Worm (Caenorhabditis elegans) whole organism, L2 larva: Measurements from ENCODE around the gene T05C12.1.

Experiments used
- C34F6.9 ChIP-seq: fragments of 150-350 bp; optimal IDR thresholded peaks from 2 replicates; lab custom pipeline; 2014; ENCODE audit warnings: missing biosample characterization, missing genetic modification characterization
- F13H6.1 ChIP-seq: sonication (generic microtip); optimal IDR thresholded peaks from 2 replicates; lab custom pipeline; 2016; ENCODE audit warnings: missing genetic modification characterization, missing compliant biosample characterization
- R02D3.7 ChIP-seq: fragments of 150-350 bp; optimal IDR thresholded peaks from 2 replicates; lab custom pipeline; 2014; ENCODE audit warnings: missing biosample characterization, missing genetic modification characterization
- Y55F3AM.14 ChIP-seq: fragments of 200-800 bp; sonication (Bioruptor generic); optimal IDR thresholded peaks from 2 replicates; lab custom pipeline; 2018; ENCODE audit warnings: mild to moderate bottlenecking, missing genetic modification characterization, missing compliant biosample characterization
- ZK546.5 ChIP-seq: sonication (generic microtip); optimal IDR thresholded peaks from 2 replicates; lab custom pipeline; 2017; ENCODE audit warnings: missing biosample characterization, missing genetic modification characterization
- alr-1 ChIP-seq: fragments of 150-350 bp; optimal IDR thresholded peaks from 2 replicates; lab custom pipeline; 2014; ENCODE audit warnings: missing biosample characterization, missing genetic modification characterization
- aly-2 ChIP-seq: fragments of 150-350 bp; optimal IDR thresholded peaks from 2 replicates; lab custom pipeline; 2014; ENCODE audit warnings: missing biosample characterization, missing genetic modification characterization
- ama-1 ChIP-seq: fragments of 150-350 bp; optimal IDR thresholded peaks from 2 replicates; lab custom pipeline; 2018; ENCODE audit warnings: inconsistent platforms
- blmp-1 ChIP-seq: sonication (generic microtip); optimal IDR thresholded peaks from 2 replicates; lab custom pipeline; 2017; ENCODE audit warnings: missing genetic modification characterization, mild to moderate bottlenecking, missing compliant biosample characterization, antibody characterized with exemption, moderate library complexity; ENCODE audit not compliant: insufficient read depth
- ceh-16 ChIP-seq: fragments of 150-350 bp; optimal IDR thresholded peaks from 2 replicates; lab custom pipeline; 2014; ENCODE audit warnings: missing biosample characterization, missing genetic modification characterization
- ceh-82 ChIP-seq: fragments of 150-350 bp; optimal IDR thresholded peaks from 2 replicates; lab custom pipeline; 2014; ENCODE audit warnings: missing biosample characterization, missing genetic modification characterization
- crh-2 ChIP-seq: sonication (generic microtip); optimal IDR thresholded peaks from 2 replicates; lab custom pipeline; 2017; ENCODE audit warnings: missing biosample characterization, missing genetic modification characterization
- dmd-4 ChIP-seq: sonication (generic microtip); optimal IDR thresholded peaks from 2 replicates; lab custom pipeline; 2017; ENCODE audit warnings: missing biosample characterization, missing genetic modification characterization
- egl-27 ChIP-seq: sonication (generic microtip); optimal IDR thresholded peaks from 3 replicates; lab custom pipeline; 2017; ENCODE audit warnings: missing biosample characterization, missing genetic modification reagents, missing genetic modification characterization
- elt-1 ChIP-seq: fragments of 150-350 bp; optimal IDR thresholded peaks from 2 replicates; lab custom pipeline; 2014; ENCODE audit warnings: missing biosample characterization, missing genetic modification characterization
- elt-3 ChIP-seq: sonication (generic microtip); optimal IDR thresholded peaks from 2 replicates; lab custom pipeline; 2017; ENCODE audit warnings: missing biosample characterization, missing genetic modification characterization
- fos-1 ChIP-seq: fragments of 150-350 bp; optimal IDR thresholded peaks from 2 replicates; lab custom pipeline; 2014; ENCODE audit warnings: missing biosample characterization, missing genetic modification characterization
- gmeb-1 ChIP-seq: fragments of 150-350 bp; optimal IDR thresholded peaks from 2 replicates; lab custom pipeline; 2014; ENCODE audit warnings: missing biosample characterization, missing genetic modification characterization
- lin-11 ChIP-seq: fragments of 150-350 bp; sonication (generic microtip); optimal IDR thresholded peaks from 2 replicates; lab custom pipeline; 2014; ENCODE audit warnings: missing biosample characterization, missing genetic modification characterization, inconsistent platforms, mixed read lengths
- lin-13 ChIP-seq: fragments of 150-350 bp; optimal IDR thresholded peaks from 2 replicates; lab custom pipeline; 2014; ENCODE audit warnings: missing biosample characterization, missing genetic modification reagents, missing genetic modification characterization
- lin-39 ChIP-seq: fragments of 150-350 bp; optimal IDR thresholded peaks from 2 replicates; lab custom pipeline; 2014; ENCODE audit warnings: missing biosample characterization, missing genetic modification reagents, missing genetic modification characterization
- lsy-2 ChIP-seq, 2 experiments: fragments of 150-350 bp in 1 of 2; sonication (generic microtip) in 1 of 2; optimal IDR thresholded peaks; 2 replicates each; lab custom pipeline; 2014 to 2017; ENCODE audit warnings: missing biosample characterization in 2 of 2, missing genetic modification characterization in 2 of 2
- mab-5 ChIP-seq: fragments of 150-350 bp; optimal IDR thresholded peaks from 2 replicates; lab custom pipeline; 2014; ENCODE audit warnings: missing biosample characterization, missing genetic modification characterization
- mbf-1 ChIP-seq: sonication (generic microtip); optimal IDR thresholded peaks from 2 replicates; lab custom pipeline; 2017; ENCODE audit warnings: missing biosample characterization, missing genetic modification characterization
- mdl-1 ChIP-seq, 2 experiments: fragments of 150-350 bp in 1 of 2; sonication (generic microtip) in 1 of 2; optimal IDR thresholded peaks; 2 replicates each; lab custom pipeline; 2017; ENCODE audit warnings: missing biosample characterization in 2 of 2, missing genetic modification characterization in 2 of 2
- nhr-10 ChIP-seq: sonication (generic microtip); optimal IDR thresholded peaks from 2 replicates; lab custom pipeline; 2017; ENCODE audit warnings: missing biosample characterization, missing genetic modification characterization
- nhr-11 ChIP-seq: fragments of 150-350 bp; optimal IDR thresholded peaks from 2 replicates; lab custom pipeline; 2014; ENCODE audit warnings: missing biosample characterization, missing genetic modification characterization
- nhr-12 ChIP-seq: fragments of 150-350 bp; optimal IDR thresholded peaks from 2 replicates; lab custom pipeline; 2014; ENCODE audit warnings: missing biosample characterization, missing genetic modification characterization
- nhr-129 ChIP-seq: fragments of 150-350 bp; optimal IDR thresholded peaks from 2 replicates; lab custom pipeline; 2014; ENCODE audit warnings: missing biosample characterization, missing genetic modification characterization
- nhr-21 ChIP-seq: fragments of 150-350 bp; optimal IDR thresholded peaks from 2 replicates; lab custom pipeline; 2014; ENCODE audit warnings: missing biosample characterization, missing genetic modification characterization
- nhr-23 ChIP-seq: fragments of 150-350 bp; optimal IDR thresholded peaks from 2 replicates; lab custom pipeline; 2014; ENCODE audit warnings: missing biosample characterization, missing genetic modification reagents, missing genetic modification characterization
- nhr-237 ChIP-seq: fragments of 150-350 bp; optimal IDR thresholded peaks from 2 replicates; lab custom pipeline; 2014; ENCODE audit warnings: missing biosample characterization, missing genetic modification characterization
- nhr-25 ChIP-seq: fragments of 150-350 bp; sonication (generic microtip); optimal IDR thresholded peaks from 3 replicates; lab custom pipeline; 2014; ENCODE audit warnings: missing biosample characterization, missing genetic modification characterization
- nhr-6 ChIP-seq: fragments of 150-350 bp; optimal IDR thresholded peaks from 2 replicates; lab custom pipeline; 2014; ENCODE audit warnings: missing biosample characterization, missing genetic modification characterization
- nhr-77 ChIP-seq: fragments of 150-350 bp; optimal IDR thresholded peaks from 2 replicates; lab custom pipeline; 2014; ENCODE audit warnings: missing biosample characterization, missing genetic modification characterization
- peb-1 ChIP-seq: fragments of 150-350 bp; optimal IDR thresholded peaks from 2 replicates; lab custom pipeline; 2014; ENCODE audit warnings: missing biosample characterization, missing genetic modification characterization
- sem-4 ChIP-seq: fragments of 150-350 bp; optimal IDR thresholded peaks from 2 replicates; lab custom pipeline; 2014; ENCODE audit warnings: missing biosample characterization, missing genetic modification reagents, missing genetic modification characterization
- skn-1 ChIP-seq: sonication (generic microtip); optimal IDR thresholded peaks from 2 replicates; lab custom pipeline; 2017; ENCODE audit warnings: missing biosample characterization, missing genetic modification characterization
- sma-3 ChIP-seq: sonication (generic microtip); optimal IDR thresholded peaks from 2 replicates; lab custom pipeline; 2016; ENCODE audit warnings: missing genetic modification reagents, missing genetic modification characterization, missing compliant biosample characterization
- sma-9 ChIP-seq, 2 experiments: fragments of 150-350 bp in 1 of 2; sonication (generic microtip) in 1 of 2; optimal IDR thresholded peaks; 2 replicates each; lab custom pipeline; 2014 to 2016; ENCODE audit warnings: missing genetic modification characterization in 2 of 2, mild to moderate bottlenecking in 1 of 2, missing biosample characterization in 1 of 2, missing compliant biosample characterization in 1 of 2, missing genetic modification reagents in 1 of 2, moderate library complexity in 1 of 2
- snpc-4 ChIP-seq: fragments of 150-350 bp; optimal IDR thresholded peaks from 2 replicates; lab custom pipeline; 2014; ENCODE audit warnings: missing biosample characterization, missing genetic modification characterization
- unc-39 ChIP-seq: fragments of 150-350 bp; optimal IDR thresholded peaks from 2 replicates; lab custom pipeline; 2014; ENCODE audit warnings: missing biosample characterization, missing genetic modification characterization
- unc-55 ChIP-seq: fragments of 150-350 bp; sonication (generic microtip); optimal IDR thresholded peaks from 3 replicates; lab custom pipeline; 2014; ENCODE audit warnings: missing biosample characterization, missing genetic modification reagents, missing genetic modification characterization
- unc-62 ChIP-seq: fragments of 150-350 bp; optimal IDR thresholded peaks from 2 replicates; lab custom pipeline; 2014; ENCODE audit warnings: missing biosample characterization, missing genetic modification reagents, missing genetic modification characterization
- zag-1 ChIP-seq: fragments of 150-350 bp; optimal IDR thresholded peaks from 2 replicates; lab custom pipeline; 2014; ENCODE audit warnings: missing biosample characterization, missing genetic modification characterization
- ztf-1 ChIP-seq: fragments of 200-800 bp; sonication (Bioruptor generic); conservative IDR thresholded peaks from 2 replicates; pipeline ENCODE4 v1.3.6; 2022; ENCODE audit warnings: missing genetic modification characterization, missing compliant biosample characterization
- ztf-11 ChIP-seq: sonication (generic microtip); optimal IDR thresholded peaks from 2 replicates; lab custom pipeline; 2017; ENCODE audit warnings: missing biosample characterization, missing genetic modification characterization
- ztf-4 ChIP-seq: fragments of 150-350 bp; optimal IDR thresholded peaks from 2 replicates; lab custom pipeline; 2014; ENCODE audit warnings: missing biosample characterization, missing genetic modification characterization

The T05C12.1 gene

DNA sequence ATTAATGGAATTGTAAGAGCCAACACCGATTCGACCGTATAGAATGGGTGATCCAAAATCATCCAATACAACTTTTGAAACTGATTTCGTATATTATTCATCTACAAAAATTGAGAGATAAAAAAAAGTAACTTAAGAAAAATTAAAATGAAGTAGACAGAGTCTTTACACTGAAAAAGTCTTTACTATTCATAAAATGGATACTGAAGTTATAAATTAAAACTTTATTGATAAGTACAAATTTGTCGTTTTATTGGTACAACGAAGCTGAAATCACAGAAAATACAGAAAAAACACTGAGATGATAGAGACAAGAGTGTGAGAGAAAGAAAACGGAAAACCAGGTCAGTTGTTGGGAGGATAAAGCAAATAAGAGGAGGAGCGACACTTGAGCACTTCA, 40.9 kb downstream of the T05C12.1 start, which contains the start of gene M110.10:
Gene M110.10 (minus strand): TSS at position 101 of the 400 bp plus-strand sequence.
- TF ChIP-seq alr-1 (tag; lab: Kevin White, UChicago) = no peak
- no peak for TF ChIP-seq ama-1 (lab: Kevin White, UChicago)
- TF ChIP-seq fos-1 (tag; lab: Kevin White, UChicago) = no peak
- TF ChIP-seq crh-2 (tag; lab: Kevin White, UChicago) = no peak
- no peak for TF ChIP-seq unc-62 (GFP tag; lab: Kevin White, UChicago)
- TF ChIP-seq ztf-11 = no peak
- TF ChIP-seq peb-1 (tag; lab: Kevin White, UChicago) = no peak
- TF ChIP-seq sem-4 (tag; lab: Kevin White, UChicago) = no peak
- TF ChIP-seq nhr-6 (tag; lab: Kevin White, UChicago) = no peak
- no peak for TF ChIP-seq snpc-4 (tag; lab: Kevin White, UChicago)
- no peak for TF ChIP-seq F13H6.1 (tag; lab: Kevin White, UChicago)
- no peak for TF ChIP-seq dmd-4 (tag; lab: Kevin White, UChicago)
- TF ChIP-seq gmeb-1 (tag; lab: Kevin White, UChicago) = no peak
- no peak for TF ChIP-seq lin-39 (tag; lab: Kevin White, UChicago)
- TF ChIP-seq R02D3.7 (tag; lab: Kevin White, UChicago) = no peak
- no peak for TF ChIP-seq nhr-25

- no peak for TF ChIP-seq egl-27
- TF ChIP-seq aly-2 (tag; lab: Kevin White, UChicago) = no peak
- no peak for TF ChIP-seq skn-1 (tag; lab: Kevin White, UChicago)
- TF ChIP-seq unc-39 (tag; lab: Kevin White, UChicago) = no peak
- no peak for TF ChIP-seq nhr-77 (tag; lab: Kevin White, UChicago)
- no peak for TF ChIP-seq elt-3
- no peak for TF ChIP-seq dmd-4 (tag; lab: Kevin White, UChicago)
- TF ChIP-seq nhr-12 (tag; lab: Kevin White, UChicago) = no peak
- no peak for TF ChIP-seq ztf-4 (tag; lab: Kevin White, UChicago)
- TF ChIP-seq lin-39 (tag; lab: Kevin White, UChicago) = no peak
- TF ChIP-seq F13H6.1 (tag; lab: Kevin White, UChicago) = peak; percentile 46
- no peak for TF ChIP-seq nhr-23 (tag; lab: Kevin White, UChicago)
- no peak for TF ChIP-seq unc-62 (GFP tag; lab: Kevin White, UChicago)
- TF ChIP-seq R02D3.7 (tag; lab: Kevin White, UChicago) = peak; percentile 75
- peak; percentile 25 for TF ChIP-seq nhr-25
- TF ChIP-seq unc-55 = peak; percentile 70
- no peak for TF ChIP-seq lin-13 (GFP tag; lab: Kevin White, UChicago)
- TF ChIP-seq ceh-16 (tag; lab: Kevin White, UChicago) = no peak
- TF ChIP-seq Y55F3AM.14 = no peak
- no peak for TF ChIP-seq ZK546.5 (tag; lab: Kevin White, UChicago)
- TF ChIP-seq nhr-10 (tag; lab: Kevin White, UChicago) = no peak
- TF ChIP-seq nhr-11 = no peak
- TF ChIP-seq mdl-1 (tag; optimal IDR thresholded peaks at IDR 0.05; lab: Kevin White, UChicago) = no peak
- TF ChIP-seq lsy-2 (tag; optimal IDR thresholded peaks at IDR 0.05; lab: Kevin White, UChicago) = peak; percentile 25 to 86
- no peak for TF ChIP-seq ztf-11
- TF ChIP-seq mbf-1 = no peak
- no peak for TF ChIP-seq lin-11
- no peak for TF ChIP-seq sem-4 (tag; lab: Kevin White, UChicago)
- no peak for TF ChIP-seq alr-1 (tag; lab: Kevin White, UChicago)
- no peak for TF ChIP-seq elt-1 (tag; lab: Kevin White, UChicago)
- no peak for TF ChIP-seq peb-1 (tag; lab: Kevin White, UChicago)
- TF ChIP-seq nhr-129 = peak; percentile 56
- TF ChIP-seq fos-1 (tag; lab: Kevin White, UChicago) = no peak
- TF ChIP-seq nhr-237 (tag; lab: Kevin White, UChicago) = no peak
- no peak for TF ChIP-seq sma-3
- TF ChIP-seq zag-1 (tag; lab: Kevin White, UChicago) = no peak
- no peak for TF ChIP-seq ama-1 (lab: Kevin White, UChicago)
- peak; percentile 38 for TF ChIP-seq nhr-6 (tag; lab: Kevin White, UChicago)
- no peak for TF ChIP-seq nhr-21
- peak; percentile 84 for TF ChIP-seq C34F6.9 (tag; lab: Kevin White, UChicago)
- TF ChIP-seq mab-5 (tag; lab: Kevin White, UChicago) = no peak
- peak; percentile 51 for TF ChIP-seq gmeb-1 (tag; lab: Kevin White, UChicago)
- TF ChIP-seq ztf-1 (GFP tag; lab: Robert Waterston, UW) = no peak
- TF ChIP-seq crh-2 (tag; lab: Kevin White, UChicago) = peak; percentile 51
- TF ChIP-seq snpc-4 (tag; lab: Kevin White, UChicago) = no peak
- no peak for TF ChIP-seq blmp-1 (tag; lab: Kevin White, UChicago)
- TF ChIP-seq sma-9 (GFP tag; optimal IDR thresholded peaks at IDR 0.05; lab: Kevin White, UChicago) = peak; percentile 49
- no peak for TF ChIP-seq sma-9 (tag; optimal IDR thresholded peaks at IDR 0.05; lab: Kevin White, UChicago)
- no peak for TF ChIP-seq ceh-82
Measured at ce11 chrII:8216433-8216832, 43.0 kb downstream of the T05C12.1 start, which contains the start of gene M110.3. Gene M110.3, minus strand, starts transcription at chrII:8216616.
